Worm (Caenorhabditis elegans) whole organism, L3 larva: ENCODE measurements around the gene lem-4.

Experiments used
- R02D3.7 ChIP-seq: fragments of 150-350 bp; optimal IDR thresholded peaks from 2 replicates; lab custom pipeline; 2014; ENCODE audit warnings: missing biosample characterization, missing genetic modification characterization
- ceh-28 ChIP-seq: fragments of 150-350 bp; optimal IDR thresholded peaks from 2 replicates; lab custom pipeline; 2014; ENCODE audit warnings: missing biosample characterization, missing genetic modification reagents, missing genetic modification characterization
- ceh-82 ChIP-seq: fragments of 150-350 bp; optimal IDR thresholded peaks from 2 replicates; lab custom pipeline; 2014; ENCODE audit warnings: missing biosample characterization, missing genetic modification characterization
- daf-12 ChIP-seq: fragments of 150-350 bp; optimal IDR thresholded peaks from 2 replicates; lab custom pipeline; 2014; ENCODE audit warnings: missing biosample characterization, missing genetic modification reagents, missing genetic modification characterization
- lin-15B ChIP-seq: fragments of 150-350 bp; optimal IDR thresholded peaks from 2 replicates; lab custom pipeline; 2014; ENCODE audit warnings: missing biosample characterization, missing genetic modification characterization
- nhr-25 ChIP-seq: sonication (generic microtip); optimal IDR thresholded peaks from 2 replicates; lab custom pipeline; 2017; ENCODE audit warnings: missing biosample characterization, missing genetic modification characterization
- nhr-43 ChIP-seq: sonication (generic microtip); optimal IDR thresholded peaks from 2 replicates; lab custom pipeline; 2016; ENCODE audit warnings: mild to moderate bottlenecking, missing genetic modification characterization, missing compliant biosample characterization; ENCODE audit not compliant: poor library complexity, severe bottlenecking

The lem-4 gene

DNA sequence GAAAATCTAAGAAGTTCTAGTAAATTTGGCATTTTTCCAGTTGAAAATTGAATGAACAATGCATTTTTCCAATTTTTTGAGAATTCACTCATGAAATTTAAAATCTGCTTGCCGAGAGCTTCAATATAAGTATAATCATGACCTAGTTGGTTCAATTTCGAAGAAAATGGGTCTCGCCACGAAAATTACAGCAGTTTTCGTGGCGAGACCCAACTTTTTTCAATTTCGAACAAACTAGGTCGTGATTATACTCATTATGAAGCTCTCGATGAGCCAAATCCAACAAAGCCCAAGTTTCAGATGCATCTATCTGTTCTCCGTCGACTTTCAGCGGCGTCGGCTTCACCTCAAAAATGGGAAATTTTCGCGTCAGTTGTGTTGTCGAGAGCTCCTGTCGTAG lies 54.1 kb downstream of the lem-4 start, which contains the start of gene mrpl-46:
Gene mrpl-46 (plus strand): TSS at position 301 of the 400 bp plus-strand sequence.
- TF ChIP-seq nhr-43 = no peak
- no peak for TF ChIP-seq lin-15B (tag; lab: Kevin White, UChicago)
- no peak for TF ChIP-seq daf-12 (tag; lab: Kevin White, UChicago)
- TF ChIP-seq nhr-25 (tag; lab: Kevin White, UChicago) = no peak
- no peak for TF ChIP-seq R02D3.7 (tag; lab: Kevin White, UChicago)
- TF ChIP-seq ceh-82 (tag; lab: Kevin White, UChicago) = no peak
- no peak for TF ChIP-seq ceh-28
